Worm (Caenorhabditis elegans) whole organism, young adult: ENCODE data around the gene Y45G5AM.6.

Experiments used
- B0336.3 ChIP-seq: fragments of 200-800 bp; sonication (Bioruptor generic); IDR thresholded peaks from 2 replicates; pipeline ENCODE4 v1.3.6; 2022; ENCODE audit warnings: missing genetic modification characterization, missing compliant biosample characterization
- F49E8.2 ChIP-seq: sonication (generic microtip); optimal IDR thresholded peaks from 3 replicates; lab custom pipeline; 2017; ENCODE audit warnings: missing genetic modification characterization, mild to moderate bottlenecking, missing compliant biosample characterization, antibody characterized with exemption, moderate library complexity; ENCODE audit not compliant: insufficient read depth
- atf-7 ChIP-seq: sonication (generic microtip); optimal IDR thresholded peaks from 2 replicates; lab custom pipeline; 2017; ENCODE audit warnings: mild to moderate bottlenecking, missing genetic modification characterization, missing compliant biosample characterization
- ets-4 ChIP-seq: fragments of 200-800 bp; sonication (Bioruptor generic); optimal IDR thresholded peaks from 2 replicates; lab custom pipeline; 2018; ENCODE audit warnings: mild to moderate bottlenecking, missing genetic modification characterization, missing compliant biosample characterization
- lin-40 ChIP-seq: sonication (generic microtip); optimal IDR thresholded peaks from 2 replicates; lab custom pipeline; 2016; ENCODE audit warnings: missing genetic modification characterization, mild to moderate bottlenecking, missing compliant biosample characterization, missing genotype, missing genetic modification reagents
- mcd-1 ChIP-seq: fragments of 200-800 bp; sonication (Bioruptor generic); IDR thresholded peaks from 2 replicates; pipeline ENCODE4 v1.3.6; 2022; ENCODE audit warnings: missing genetic modification reagents, missing genetic modification characterization, missing compliant biosample characterization

The Y45G5AM.6 gene

DNA sequence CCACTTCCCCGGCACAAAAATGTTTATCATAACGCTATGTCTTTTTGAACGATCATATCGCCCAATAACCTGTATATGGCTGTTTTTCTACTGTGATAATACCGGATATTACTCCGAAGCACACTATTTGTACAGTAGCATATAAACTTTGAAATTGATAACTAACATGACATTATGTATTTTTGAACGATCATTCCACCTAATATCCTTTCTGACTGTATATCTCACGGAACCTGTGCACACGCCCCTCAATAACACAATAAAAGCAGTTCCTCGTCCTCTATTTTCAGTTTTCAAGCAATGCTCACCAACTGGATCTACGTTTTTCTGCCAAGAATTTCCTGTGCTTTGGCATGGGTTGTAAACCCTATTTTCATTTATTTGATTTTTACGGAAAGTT lies 50.5 kb downstream of the Y45G5AM.6 start, which contains the start of gene srj-40:
Gene srj-40, plus strand, starts transcription at position 301 of the 400 bp plus-strand sequence.
- TF ChIP-seq lin-40 (tag; lab: Kevin White, UChicago), result no peak
- no peak for TF ChIP-seq mcd-1 (GFP tag; lab: Robert Waterston, UW)
- no peak for TF ChIP-seq B0336.3 (GFP tag; lab: Robert Waterston, UW)
- no peak for TF ChIP-seq F49E8.2 (tag; lab: Kevin White, UChicago)
- TF ChIP-seq ets-4 (GFP tag; lab: Kevin White, UChicago), result no peak
- TF ChIP-seq atf-7 (tag; lab: Kevin White, UChicago), result no peak
